Fruit fly (Drosophila melanogaster): ENCODE measurements around the gene CG43342.
A peak's percentile ranks its signal among the peaks of the same experiment; 100 is the strongest.

CG43342 gene

dm6 chr3R:22367126-22368076 lies 13.7 kb upstream of the CG43342 start, which contains the start of the genes Polr3F and PyK (continued):
- 0 out of 2 replicates have a peak, but pooled peaks have one; percentile 15 for TF ChIP-seq unc-4 (GFP tag; IDR thresholded peaks at IDR 0.05; ENCODE audit: partially characterized antibody)
- peak; percentile 15 for TF ChIP-seq CG2202 (tag; optimal IDR thresholded peaks at IDR 0.05)
- peak; percentile 27 for TF ChIP-seq CG4854 (GFP tag; optimal IDR thresholded peaks at IDR 0.05)

dm6 chr3R:22368077-22368776 lies 12.9 kb upstream of the CG43342 start:
- peak; percentile 17 for TF ChIP-seq her (GFP tag; optimal IDR thresholded peaks at IDR 0.05)
- TF ChIP-seq Dll (GFP tag; IDR thresholded peaks at IDR 0.05; ENCODE audit: partially characterized antibody): peak; percentile 75
- TF ChIP-seq CG4730 (GFP tag; IDR thresholded peaks at IDR 0.05): 0 out of 2 replicates have a peak, but pooled peaks have one; percentile 15
- peak; percentile 5; the same call in 1 of the 2 replicates for TF ChIP-seq Ptx1 (GFP tag; IDR thresholded peaks at IDR 0.05)
- TF ChIP-seq Doc3 (GFP tag; IDR thresholded peaks at IDR 0.05; ENCODE audit: partially characterized antibody): peak; percentile 40; the same call in 1 of the 3 replicates
- peak; percentile 60 for TF ChIP-seq vnd (GFP tag; IDR thresholded peaks at IDR 0.05; ENCODE audit: partially characterized antibody)
- TF ChIP-seq CG11398 (GFP tag; optimal IDR thresholded peaks at IDR 0.05): no peak
- no peak for TF ChIP-seq sisA (GFP tag; IDR thresholded peaks at IDR 0.05)
- no peak for TF ChIP-seq HLHmδ (GFP tag; optimal IDR thresholded peaks at IDR 0.05)
- no peak for TF ChIP-seq crol (GFP tag; IDR thresholded peaks at IDR 0.05)
- TF ChIP-seq tna (GFP tag; IDR thresholded peaks at IDR 0.05; ENCODE audit: partially characterized antibody): peak; percentile 65; the same call in 1 of the 2 replicates
- TF ChIP-seq h (optimal IDR thresholded peaks at IDR 0.05): no peak
- TF ChIP-seq CG7987 (GFP tag; optimal IDR thresholded peaks at IDR 0.05): peak; percentile 98
- peak; percentile 74 for TF ChIP-seq cwo (GFP tag; optimal IDR thresholded peaks at IDR 0.05)
- no peak for TF ChIP-seq CG5953 (GFP tag; IDR thresholded peaks at IDR 0.05)
- no peak for TF ChIP-seq lov (optimal IDR thresholded peaks at IDR 0.05)
- TF ChIP-seq lov (GFP tag; IDR thresholded peaks at IDR 0.05): no peak
- peak; percentile 83 for TF ChIP-seq sd (tag; optimal IDR thresholded peaks at IDR 0.05)
- TF ChIP-seq CG13287 (GFP tag; IDR thresholded peaks at IDR 0.05; ENCODE audit: partially characterized antibody): peak; percentile 69
- 0 out of 4 replicates have a peak, but pooled peaks have one; percentile 42 for TF ChIP-seq chinmo (GFP tag; IDR thresholded peaks at IDR 0.05; ENCODE audit: partially characterized antibody)
- peak; percentile 97 for TF ChIP-seq CG4707 (GFP tag; optimal IDR thresholded peaks at IDR 0.05)
- TF ChIP-seq ems (GFP tag; optimal IDR thresholded peaks at IDR 0.05): no peak
- peak; percentile 26; the same call in 1 of the 2 replicates for TF ChIP-seq nerfin-2 (GFP tag; IDR thresholded peaks at IDR 0.05; ENCODE audit: partially characterized antibody)
- TF ChIP-seq Opbp (GFP tag; IDR thresholded peaks at IDR 0.05; ENCODE audit: partially characterized antibody): no peak
- TF ChIP-seq fd64A (GFP tag; optimal IDR thresholded peaks at IDR 0.05): no peak
- TF ChIP-seq gce (GFP tag; IDR thresholded peaks at IDR 0.05): no peak
- TF ChIP-seq ase (GFP tag; IDR thresholded peaks at IDR 0.05): peak; percentile 42; the same call in 1 of the 3 replicates
- TF ChIP-seq CG17912 (GFP tag; optimal IDR thresholded peaks at IDR 0.05): peak; percentile 6
- 0 out of 2 replicates have a peak, but pooled peaks have one; percentile 9 for TF ChIP-seq CG4360 (GFP tag; IDR thresholded peaks at IDR 0.05)
- TF ChIP-seq CG6813 (GFP tag; optimal IDR thresholded peaks at IDR 0.05): no peak
- peak; percentile 38 for TF ChIP-seq abd-A (tag; optimal IDR thresholded peaks at IDR 0.05)
- peak; percentile 59; the same call in 1 of the 2 replicates for TF ChIP-seq bbx (GFP tag; IDR thresholded peaks at IDR 0.05; ENCODE audit: partially characterized antibody)
- TF ChIP-seq HLH4C (GFP tag; IDR thresholded peaks at IDR 0.05; ENCODE audit: partially characterized antibody): peak; percentile 37; the same call in 2 of the 3 replicates
- TF ChIP-seq CG10959 (GFP tag; IDR thresholded peaks at IDR 0.05): no peak
- TF ChIP-seq CG10979 (tag; optimal IDR thresholded peaks at IDR 0.05): no peak
- 0 out of 3 replicates have a peak, but pooled peaks have one; percentile 29 for TF ChIP-seq ken (GFP tag; IDR thresholded peaks at IDR 0.05)
- TF ChIP-seq maf-S (GFP tag; optimal IDR thresholded peaks at IDR 0.05): no peak
- no peak for TF ChIP-seq stwl (tag; optimal IDR thresholded peaks at IDR 0.05)
- TF ChIP-seq ara (GFP tag; IDR thresholded peaks at IDR 0.05): peak; percentile 10; the same call in 1 of the 2 replicates
- peak; percentile 65 for TF ChIP-seq Med (GFP tag)
